Worm (Caenorhabditis elegans) whole organism, L4/young adult: ENCODE measurements around the gene hlh-15.

Source experiments
- dao-5 ChIP-seq: sonication (generic microtip); optimal IDR thresholded peaks from 2 replicates; lab custom pipeline; 2016; ENCODE audit warnings: missing genotype, missing genetic modification characterization, moderate library complexity, missing compliant biosample characterization
- him-1 ChIP-seq: sonication (generic microtip); optimal IDR thresholded peaks from 2 replicates; lab custom pipeline; 2016; ENCODE audit warnings: missing genotype, missing genetic modification reagents, missing genetic modification characterization, missing compliant biosample characterization

DNA sequence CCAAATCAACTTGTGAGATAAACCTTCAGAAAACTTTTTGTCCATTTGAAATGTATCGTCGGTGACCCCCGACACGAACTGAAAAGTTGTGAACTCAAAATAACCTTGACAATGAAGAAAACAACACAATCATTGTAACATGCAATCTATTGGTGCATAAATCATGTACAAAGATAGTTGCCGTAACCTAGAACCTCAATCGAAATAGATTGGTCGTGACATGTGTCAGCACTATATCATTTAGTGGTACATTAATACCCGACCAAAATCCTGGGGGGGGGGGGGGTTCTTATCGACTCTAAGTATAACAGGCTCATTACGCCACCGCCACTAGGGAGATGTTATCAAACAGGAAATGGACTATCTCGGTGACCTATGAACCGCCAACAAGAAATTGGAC, 13.8 kb upstream of the hlh-15 start:
- TF ChIP-seq dao-5 (tag; lab: Kevin White, UChicago) (no peak), him-1 (tag; lab: Kevin White, UChicago) (no peak)
